Fruit fly (Drosophila melanogaster): ENCODE results near the gene CG4367.
A peak's percentile ranks its signal among the peaks of the same experiment; 100 is the strongest.

Gene CG4367

DNA sequence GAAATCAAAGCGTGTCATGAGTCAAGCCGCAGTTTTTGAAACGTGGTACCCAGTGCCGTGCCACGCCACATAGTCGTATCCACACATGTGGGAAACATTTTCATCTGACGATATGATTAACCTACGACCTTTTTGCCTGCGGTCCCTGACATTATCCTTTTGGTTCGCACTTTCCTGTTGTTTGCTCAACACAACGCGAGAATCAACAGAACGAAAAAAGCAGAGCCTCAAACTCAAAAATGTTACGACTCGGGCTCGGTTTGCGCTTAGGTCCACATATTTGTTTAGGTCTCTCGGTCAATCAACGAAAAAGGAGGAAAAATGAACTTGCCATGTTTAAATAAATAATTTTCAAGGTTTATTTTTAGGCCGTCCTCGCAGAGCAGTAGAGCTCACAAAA, 28.8 kb downstream of the CG4367 start (continued):
- TF ChIP-seq CG12942 (GFP tag; optimal IDR thresholded peaks at IDR 0.05), result no peak
- TF ChIP-seq CG2202 (tag; optimal IDR thresholded peaks at IDR 0.05), result peak; percentile 59
- no peak for TF ChIP-seq Dbx (GFP tag; IDR thresholded peaks at IDR 0.05)
- no peak for TF ChIP-seq pum (GFP tag; optimal IDR thresholded peaks at IDR 0.05)
- TF ChIP-seq CG4730 (GFP tag; IDR thresholded peaks at IDR 0.05), result no peak
- peak; percentile 13 for TF ChIP-seq tup (GFP tag; optimal IDR thresholded peaks at IDR 0.05)
- no peak for TF ChIP-seq Blimp-1 (GFP tag; optimal IDR thresholded peaks at IDR 0.05)
- TF ChIP-seq CG7963 (GFP tag; IDR thresholded peaks at IDR 0.05; ENCODE audit: partially characterized antibody), result no peak
- peak; percentile 46 for TF ChIP-seq her (GFP tag; optimal IDR thresholded peaks at IDR 0.05)
- TF ChIP-seq Dad (GFP tag; optimal IDR thresholded peaks at IDR 0.05), result no peak
- TF ChIP-seq CG17912 (GFP tag; optimal IDR thresholded peaks at IDR 0.05), result no peak
- TF ChIP-seq B-H2 (GFP tag; optimal IDR thresholded peaks at IDR 0.05), result no peak
- TF ChIP-seq NC2α (GFP tag; optimal IDR thresholded peaks at IDR 0.05), result peak; percentile 19
- TF ChIP-seq Side (GFP tag; optimal IDR thresholded peaks at IDR 0.05), result peak; percentile 55
- TF ChIP-seq Lim3 (GFP tag; IDR thresholded peaks at IDR 0.05), result no peak
- TF ChIP-seq ara (GFP tag; IDR thresholded peaks at IDR 0.05), result no peak
- peak in 1 of 2 experiments; percentile 38 for TF ChIP-seq insv (GFP tag; optimal IDR thresholded peaks at IDR 0.05)
- TF ChIP-seq CG3847 (GFP tag; IDR thresholded peaks at IDR 0.05), result no peak
- peak; percentile 36 for TF ChIP-seq CG10209 (GFP tag; optimal IDR thresholded peaks at IDR 0.05)
- TF ChIP-seq CG15514 (GFP tag; optimal IDR thresholded peaks at IDR 0.05), result no peak
- no peak for TF ChIP-seq Trl (optimal IDR thresholded peaks at IDR 0.05)
- peak; percentile 65 for TF ChIP-seq Trl (GFP tag; optimal IDR thresholded peaks at IDR 0.05)
- peak; percentile 61 for TF ChIP-seq CG33557 (GFP tag; optimal IDR thresholded peaks at IDR 0.05)
- no peak for TF ChIP-seq lov (optimal IDR thresholded peaks at IDR 0.05)
- peak; percentile 44; the same call in 1 of the 3 replicates for TF ChIP-seq lov (GFP tag; IDR thresholded peaks at IDR 0.05)
- TF ChIP-seq CG14441 (GFP tag; IDR thresholded peaks at IDR 0.05), result no peak
- no peak for TF ChIP-seq CG14050 (GFP tag; IDR thresholded peaks at IDR 0.05)
- no peak for TF ChIP-seq ap (GFP tag; IDR thresholded peaks at IDR 0.05)
- no peak for TF ChIP-seq CG11695 (GFP tag; IDR thresholded peaks at IDR 0.05)
- TF ChIP-seq zfh2 (GFP tag; optimal IDR thresholded peaks at IDR 0.05), result no peak
- no peak for TF ChIP-seq Lhr (GFP tag; optimal IDR thresholded peaks at IDR 0.05)
- no peak for TF ChIP-seq Meics (GFP tag; optimal IDR thresholded peaks at IDR 0.05)
- TF ChIP-seq CG7839 (tag; optimal IDR thresholded peaks at IDR 0.05), result no peak
- no peak for TF ChIP-seq vfl (GFP tag; optimal IDR thresholded peaks at IDR 0.05)
- TF ChIP-seq bcd (GFP tag; optimal IDR thresholded peaks at IDR 0.05), result no peak
- no peak for TF ChIP-seq slou (GFP tag; optimal IDR thresholded peaks at IDR 0.05)
- TF ChIP-seq CG7556 (GFP tag; optimal IDR thresholded peaks at IDR 0.05), result peak; percentile 29
- TF ChIP-seq Xrp1 (GFP tag; IDR thresholded peaks at IDR 0.05), result 0 out of 2 replicates have a peak, but pooled peaks have one; percentile 29
- TF ChIP-seq dpn (GFP tag; optimal IDR thresholded peaks at IDR 0.05), result peak in 1 of 2 experiments; percentile 39
- TF ChIP-seq CG32772 (GFP tag; IDR thresholded peaks at IDR 0.05), result no peak
- peak; percentile 11 for TF ChIP-seq lilli (GFP tag; optimal IDR thresholded peaks at IDR 0.05)
- no peak for TF ChIP-seq hkb (optimal IDR thresholded peaks at IDR 0.05)
- TF ChIP-seq hkb (GFP tag; IDR thresholded peaks at IDR 0.05), result peak; percentile 23; the same call in 1 of the 2 replicates
- TF ChIP-seq ewg (GFP tag; optimal IDR thresholded peaks at IDR 0.05), result no peak
- TF ChIP-seq CG2712 (tag; optimal IDR thresholded peaks at IDR 0.05), result no peak
- no peak for TF ChIP-seq CG11456 (GFP tag; IDR thresholded peaks at IDR 0.05)
